Worm (Caenorhabditis elegans): ENCODE data around the gene fbxa-214.
A peak's percentile ranks its signal among the peaks of the same experiment; 100 is the strongest.

- TF ChIP-seq flt-1 (GFP tag; IDR thresholded peaks at IDR 0.05) (peak; percentile 61), ref-1 (GFP tag; conservative IDR thresholded peaks at IDR 0.05) (no peak), tab-1 (GFP tag; IDR thresholded peaks at IDR 0.05) (no peak), klf-2 (GFP tag; conservative IDR thresholded peaks at IDR 0.05) (no peak), ztf-29 (GFP tag; IDR thresholded peaks at IDR 0.05) (no peak; the same call in 1 of the 2 replicates), cog-1 (tag; optimal IDR thresholded peaks at IDR 0.05) (peak; percentile 79), ztf-23 (GFP tag; IDR thresholded peaks at IDR 0.05) (no peak)
Observed at ce11 chrV:6100492-6101004, 30.7 kb upstream of the fbxa-214 start, which contains the start of gene crt-1.
